Worm (Caenorhabditis elegans): ENCODE data around the gene srsx-24.

DNA sequence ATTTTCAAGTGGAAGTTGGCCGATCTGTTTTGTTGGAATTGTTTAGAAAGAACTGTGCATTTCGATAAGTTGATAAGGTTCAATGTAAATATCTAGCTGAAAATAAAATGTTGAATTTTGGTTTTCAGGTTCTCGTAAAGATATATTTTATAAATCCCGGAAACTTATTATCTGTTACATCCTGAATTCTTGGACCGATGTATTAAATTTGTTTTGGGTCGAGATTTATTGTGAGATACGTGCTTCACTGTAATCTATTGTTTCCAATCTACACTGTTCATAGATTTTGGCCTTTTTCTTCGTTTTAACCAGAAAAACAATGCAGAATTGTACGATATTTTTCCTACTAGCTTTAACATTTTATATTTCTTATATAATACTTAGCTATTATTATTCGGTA lies 22.2 kb downstream of the srsx-24 start, which contains the start of gene C03G6.6:
- TF ChIP-seq sem-2 (GFP tag; optimal IDR thresholded peaks at IDR 0.05) (no peak), snpc-4 (tag; optimal IDR thresholded peaks at IDR 0.05) (no peak), mls-2 (tag; optimal IDR thresholded peaks at IDR 0.05) (no peak), pha-4 (tag; optimal IDR thresholded peaks at IDR 0.05) (no peak), nhr-12 (tag; optimal IDR thresholded peaks at IDR 0.05) (no peak), nhr-76 (tag; optimal IDR thresholded peaks at IDR 0.05) (no peak), elt-1 (tag; optimal IDR thresholded peaks at IDR 0.05; ENCODE audit: borderline replicate concordance, insufficient read depth) (no peak), ceh-83 (GFP tag; optimal IDR thresholded peaks at IDR 0.05) (no peak), hlh-1 (tag; optimal IDR thresholded peaks at IDR 0.05) (no peak), unc-39 (tag; optimal IDR thresholded peaks at IDR 0.05) (no peak)
